Worm (Caenorhabditis elegans) whole organism, midembryonic: Measurements from ENCODE around the gene sri-6.

Experiments used
- T22C8.4 ChIP-seq: fragments of 200-800 bp; sonication (Bioruptor generic); IDR thresholded peaks from 2 replicates; pipeline ENCODE4 v1.3.6; 2022; ENCODE audit warnings: missing genetic modification characterization, missing compliant biosample characterization
- cog-1 ChIP-seq: sonication (generic microtip); optimal IDR thresholded peaks from 2 replicates; lab custom pipeline; 2016; ENCODE audit warnings: missing genetic modification characterization, missing compliant biosample characterization
- flt-1 ChIP-seq: fragments of 200-800 bp; sonication (Bioruptor generic); IDR thresholded peaks from 2 replicates; pipeline ENCODE4 v1.3.6; 2022; ENCODE audit warnings: missing genetic modification characterization, missing compliant biosample characterization
- klf-2 ChIP-seq: fragments of 200-800 bp; sonication (Bioruptor generic); conservative IDR thresholded peaks from 2 replicates; pipeline ENCODE4 v1.3.6; 2022; ENCODE audit warnings: missing genetic modification reagents, missing genetic modification characterization, missing compliant biosample characterization
- med-1 ChIP-seq: sonication (generic microtip); optimal IDR thresholded peaks from 2 replicates; lab custom pipeline; 2017; ENCODE audit warnings: missing genetic modification characterization, mild to moderate bottlenecking, missing compliant biosample characterization, antibody characterized with exemption, missing genetic modification reagents; ENCODE audit not compliant: insufficient read depth
- ref-1 ChIP-seq: fragments of 200-800 bp; sonication (Bioruptor generic); conservative IDR thresholded peaks from 2 replicates; pipeline ENCODE4 v1.3.6; 2022; ENCODE audit warnings: missing genetic modification reagents, missing genetic modification characterization, missing compliant biosample characterization
- tab-1 ChIP-seq: fragments of 200-800 bp; sonication (Bioruptor generic); IDR thresholded peaks from 2 replicates; pipeline ENCODE4 v1.3.6; 2022; ENCODE audit warnings: missing genetic modification characterization, missing compliant biosample characterization
- ztf-23 ChIP-seq: fragments of 200-800 bp; sonication (Bioruptor generic); IDR thresholded peaks from 2 replicates; pipeline ENCODE4 v1.3.6; 2022; ENCODE audit warnings: missing genetic modification reagents, missing genetic modification characterization, missing compliant biosample characterization
- ztf-29 ChIP-seq: fragments of 200-800 bp; sonication (Bioruptor generic); IDR thresholded peaks from 2 replicates; pipeline ENCODE4 v1.3.6; 2022; ENCODE audit warnings: missing genetic modification reagents, missing genetic modification characterization, missing compliant biosample characterization

Gene sri-6

ce11 chrV:13166582-13166981 is 18.9 kb upstream of the sri-6 start:
- no peak for TF ChIP-seq med-1 (GFP tag; lab: Kevin White, UChicago)
- TF ChIP-seq T22C8.4 (GFP tag; lab: Robert Waterston, UW) = no peak
- no peak for TF ChIP-seq tab-1 (GFP tag; lab: Robert Waterston, UW)
- no peak for TF ChIP-seq ref-1 (GFP tag; lab: Robert Waterston, UW)
- TF ChIP-seq flt-1 (GFP tag; lab: Robert Waterston, UW) = no peak
- no peak for TF ChIP-seq cog-1
- TF ChIP-seq klf-2 (GFP tag; lab: Robert Waterston, UW) = no peak
- TF ChIP-seq ztf-23 = no peak
- TF ChIP-seq ztf-29 (GFP tag; lab: Robert Waterston, UW) = no peak

- no peak for TF ChIP-seq ztf-23
- no peak for TF ChIP-seq T22C8.4 (GFP tag; lab: Robert Waterston, UW)
- no peak for TF ChIP-seq flt-1 (GFP tag; lab: Robert Waterston, UW)
Measured at ce11 chrV:13170497-13170896, 15.0 kb upstream of the sri-6 start.

ce11 chrV:13173718-13174117 is 11.8 kb upstream of the sri-6 start:
- TF ChIP-seq ref-1 (GFP tag; lab: Robert Waterston, UW) (no peak), T22C8.4 (GFP tag; lab: Robert Waterston, UW) (no peak), ztf-23 (no peak), flt-1 (GFP tag; lab: Robert Waterston, UW) (no peak), klf-2 (GFP tag; lab: Robert Waterston, UW) (no peak), tab-1 (GFP tag; lab: Robert Waterston, UW) (no peak)

- TF ChIP-seq klf-2 (GFP tag; lab: Robert Waterston, UW) (peak; percentile 68; the same call in 1 of the 2 replicates), ztf-23 (peak; percentile 72; the same call in 1 of the 2 replicates), ref-1 (GFP tag; lab: Robert Waterston, UW) (no peak), tab-1 (GFP tag; lab: Robert Waterston, UW) (no peak), T22C8.4 (GFP tag; lab: Robert Waterston, UW) (no peak), med-1 (GFP tag; lab: Kevin White, UChicago) (peak; percentile 61), flt-1 (GFP tag; lab: Robert Waterston, UW) (peak; percentile 70; the same call in 1 of the 2 replicates), cog-1 (peak; percentile 50)
Measured at ce11 chrV:13176117-13176753, 9.2 kb upstream of the sri-6 start, which contains the start of gene him-17. him-17 (plus strand) TSS chrV:13176711.

- TF ChIP-seq T22C8.4 (GFP tag; lab: Robert Waterston, UW) (no peak), cog-1 (no peak)
Measured at ce11 chrV:13176814-13177213, 8.7 kb upstream of the sri-6 start.

- no peak for TF ChIP-seq tab-1 (GFP tag; lab: Robert Waterston, UW)
- no peak for TF ChIP-seq cog-1
- no peak for TF ChIP-seq med-1 (GFP tag; lab: Kevin White, UChicago)
- TF ChIP-seq klf-2 (GFP tag; lab: Robert Waterston, UW) = no peak
- no peak for TF ChIP-seq ztf-23
- no peak for TF ChIP-seq ref-1 (GFP tag; lab: Robert Waterston, UW)
- TF ChIP-seq flt-1 (GFP tag; lab: Robert Waterston, UW) = no peak
- no peak for TF ChIP-seq T22C8.4 (GFP tag; lab: Robert Waterston, UW)
Measured at ce11 chrV:13179986-13180591, 5.4 kb upstream of the sri-6 start, which contains the start of gene cni-1. cni-1 (plus strand) TSS chrV:13180330.

ce11 chrV:13181450-13181849 is 4.0 kb upstream of the sri-6 start:
- TF ChIP-seq med-1 (GFP tag; lab: Kevin White, UChicago) = no peak
- TF ChIP-seq ztf-23 = no peak
- no peak for TF ChIP-seq ref-1 (GFP tag; lab: Robert Waterston, UW)
- no peak for TF ChIP-seq ztf-29 (GFP tag; lab: Robert Waterston, UW)
- TF ChIP-seq T22C8.4 (GFP tag; lab: Robert Waterston, UW) = no peak
- no peak for TF ChIP-seq flt-1 (GFP tag; lab: Robert Waterston, UW)
- no peak for TF ChIP-seq tab-1 (GFP tag; lab: Robert Waterston, UW)

- TF ChIP-seq med-1 (GFP tag; lab: Kevin White, UChicago) (no peak), ztf-29 (GFP tag; lab: Robert Waterston, UW) (no peak), flt-1 (GFP tag; lab: Robert Waterston, UW) (no peak), cog-1 (no peak), klf-2 (GFP tag; lab: Robert Waterston, UW) (no peak), T22C8.4 (GFP tag; lab: Robert Waterston, UW) (no peak), ztf-23 (no peak), tab-1 (GFP tag; lab: Robert Waterston, UW) (no peak), ref-1 (GFP tag; lab: Robert Waterston, UW) (no peak)
Measured at ce11 chrV:13184137-13184536, 1.3 kb upstream of the sri-6 start, which contains the start of gene T09E8.4. T09E8.4 (minus strand) TSS chrV:13184237.

- no peak for TF ChIP-seq T22C8.4 (GFP tag; lab: Robert Waterston, UW)
- no peak for TF ChIP-seq ref-1 (GFP tag; lab: Robert Waterston, UW)
- TF ChIP-seq ztf-29 (GFP tag; lab: Robert Waterston, UW) = no peak
- no peak for TF ChIP-seq med-1 (GFP tag; lab: Kevin White, UChicago)
- TF ChIP-seq tab-1 (GFP tag; lab: Robert Waterston, UW) = no peak
- no peak for TF ChIP-seq klf-2 (GFP tag; lab: Robert Waterston, UW)
- TF ChIP-seq flt-1 (GFP tag; lab: Robert Waterston, UW) = no peak
- no peak for TF ChIP-seq cog-1
- no peak for TF ChIP-seq ztf-23
Measured at ce11 chrV:13193488-13194042, 8.1 kb downstream of the sri-6 start, which contains the start of gene sun-1. sun-1 (minus strand) TSS chrV:13193538.
